Worm (Caenorhabditis elegans) whole organism, young adult: ENCODE data around the gene aat-7.
A peak's percentile ranks its signal among the peaks of the same experiment; 100 is the strongest.

Experiments
- B0035.1 ChIP-seq: sonication (generic microtip); optimal IDR thresholded peaks from 2 replicates; lab custom pipeline; 2016; ENCODE audit warnings: missing genetic modification characterization, mild to moderate bottlenecking, missing compliant biosample characterization, missing genotype, missing genetic modification reagents
- B0261.1 ChIP-seq: sonication (generic microtip); optimal IDR thresholded peaks from 2 replicates; lab custom pipeline; 2016; ENCODE audit warnings: mild to moderate bottlenecking, missing genetic modification characterization, moderate library complexity, missing compliant biosample characterization
- B0336.3 ChIP-seq: fragments of 200-800 bp; sonication (Bioruptor generic); IDR thresholded peaks from 2 replicates; pipeline ENCODE4 v1.3.6; 2022; ENCODE audit warnings: missing genetic modification characterization, missing compliant biosample characterization
- C06A6.2 ChIP-seq: fragments of 200-800 bp; sonication (Bioruptor generic); conservative IDR thresholded peaks from 2 replicates; pipeline ENCODE4 v1.3.6; 2022; ENCODE audit warnings: missing genetic modification characterization, missing compliant biosample characterization
- F33H1.4 ChIP-seq: fragments of 200-800 bp; sonication (Bioruptor generic); IDR thresholded peaks from 2 replicates; pipeline ENCODE4 v1.3.6; 2022; ENCODE audit warnings: missing genetic modification reagents, missing genetic modification characterization, missing compliant biosample characterization
- F49E8.2 ChIP-seq: sonication (generic microtip); optimal IDR thresholded peaks from 3 replicates; lab custom pipeline; 2017; ENCODE audit warnings: missing genetic modification characterization, mild to moderate bottlenecking, missing compliant biosample characterization, antibody characterized with exemption, moderate library complexity; ENCODE audit not compliant: insufficient read depth
- K11D2.4 ChIP-seq: fragments of 200-800 bp; sonication (Bioruptor generic); IDR thresholded peaks from 2 replicates; pipeline ENCODE4 v1.3.6; 2022; ENCODE audit warnings: missing genetic modification reagents, missing genetic modification characterization, missing compliant biosample characterization
- K12H6.12 ChIP-seq: fragments of 200-800 bp; sonication (Bioruptor generic); optimal IDR thresholded peaks from 2 replicates; lab custom pipeline; 2018; ENCODE audit warnings: mild to moderate bottlenecking, missing genetic modification characterization, missing compliant biosample characterization
- Y56A3A.18 ChIP-seq: fragments of 200-800 bp; sonication (Bioruptor generic); IDR thresholded peaks from 2 replicates; pipeline ENCODE4 v1.3.6; 2022; ENCODE audit warnings: missing genetic modification reagents, missing genetic modification characterization, missing compliant biosample characterization
- Y67H2A.10 ChIP-seq: fragments of 200-800 bp; sonication (Bioruptor generic); conservative IDR thresholded peaks from 2 replicates; pipeline ENCODE4 v1.3.6; 2022; ENCODE audit warnings: missing genetic modification reagents, missing genetic modification characterization, missing compliant biosample characterization
- atf-7 ChIP-seq: sonication (generic microtip); optimal IDR thresholded peaks from 2 replicates; lab custom pipeline; 2017; ENCODE audit warnings: mild to moderate bottlenecking, missing genetic modification characterization, missing compliant biosample characterization
- bed-1 ChIP-seq: fragments of 200-800 bp; sonication (Bioruptor generic); IDR thresholded peaks from 2 replicates; pipeline ENCODE4 v1.3.6; 2022; ENCODE audit warnings: missing genetic modification reagents, missing genetic modification characterization, missing compliant biosample characterization
- ceh-91 ChIP-seq: fragments of 200-800 bp; sonication (Bioruptor generic); IDR thresholded peaks from 2 replicates; pipeline ENCODE4 v1.3.6; 2022; ENCODE audit warnings: missing genetic modification reagents, missing genetic modification characterization, missing compliant biosample characterization
- dox-1 ChIP-seq: fragments of 200-800 bp; sonication (Bioruptor generic); IDR thresholded peaks from 2 replicates; pipeline ENCODE4 v1.3.6; 2022; ENCODE audit warnings: missing genetic modification reagents, missing genetic modification characterization, missing compliant biosample characterization
- dpff-1 ChIP-seq: sonication (generic microtip); optimal IDR thresholded peaks from 2 replicates; lab custom pipeline; 2017; ENCODE audit warnings: mild to moderate bottlenecking, missing genetic modification characterization, missing compliant biosample characterization
- ekl-4 ChIP-seq: fragments of 200-800 bp; sonication (Bioruptor generic); IDR thresholded peaks from 2 replicates; pipeline ENCODE4 v1.3.6; 2022; ENCODE audit warnings: missing genetic modification reagents, missing genetic modification characterization, missing compliant biosample characterization
- fkh-3 ChIP-seq: sonication (generic microtip); optimal IDR thresholded peaks from 2 replicates; lab custom pipeline; 2016; ENCODE audit warnings: mild to moderate bottlenecking, missing genetic modification characterization, missing compliant biosample characterization
- him-1 ChIP-seq: sonication (generic microtip); optimal IDR thresholded peaks from 2 replicates; lab custom pipeline; 2016; ENCODE audit warnings: missing genotype, missing genetic modification reagents, missing genetic modification characterization, missing compliant biosample characterization
- hlh-12 ChIP-seq: sonication (generic microtip); optimal IDR thresholded peaks from 2 replicates; lab custom pipeline; 2016; ENCODE audit warnings: missing genetic modification characterization, missing compliant biosample characterization
- hmg-20 ChIP-seq: fragments of 200-800 bp; sonication (Bioruptor generic); IDR thresholded peaks from 2 replicates; pipeline ENCODE4 v1.3.6; 2022; ENCODE audit warnings: missing genetic modification reagents, missing genetic modification characterization, missing compliant biosample characterization
- madf-3 ChIP-seq: fragments of 200-800 bp; sonication (Bioruptor generic); IDR thresholded peaks from 2 replicates; pipeline ENCODE4 v1.3.6; 2022; ENCODE audit warnings: missing genetic modification reagents, missing genetic modification characterization, missing compliant biosample characterization
- madf-8 ChIP-seq: fragments of 200-800 bp; sonication (Bioruptor generic); conservative IDR thresholded peaks from 2 replicates; pipeline ENCODE4 v1.3.6; 2022; ENCODE audit warnings: missing genetic modification reagents, missing genetic modification characterization, missing compliant biosample characterization
- nhr-90 ChIP-seq: sonication (generic microtip); optimal IDR thresholded peaks from 2 replicates; lab custom pipeline; 2016; ENCODE audit warnings: missing genotype, mild to moderate bottlenecking, missing genetic modification characterization, missing compliant biosample characterization
- rec-8 ChIP-seq, 2 experiments: sonication (generic microtip); optimal IDR thresholded peaks; 2 replicates each; lab custom pipeline; 2016; ENCODE audit warnings: mild to moderate bottlenecking in 2 of 2, missing genetic modification characterization in 2 of 2, missing genetic modification reagents in 2 of 2, missing genotype in 2 of 2, missing biosample characterization in 1 of 2, missing compliant biosample characterization in 1 of 2, moderate library complexity in 1 of 2
- rpc-1 ChIP-seq, 2 experiments: fragments of 150-350 bp in 1 of 2; sonication (generic microtip) in 1 of 2; optimal IDR thresholded peaks; 2 replicates each; lab custom pipeline; 2014 to 2018; ENCODE audit warnings: missing biosample characterization in 1 of 2, missing genetic modification characterization in 1 of 2, missing genetic modification reagents in 1 of 2, missing genotype in 1 of 2
- snpc-1.1 ChIP-seq: sonication (generic microtip); optimal IDR thresholded peaks from 2 replicates; lab custom pipeline; 2017; ENCODE audit warnings: missing genetic modification characterization, mild to moderate bottlenecking, missing compliant biosample characterization, antibody characterized with exemption, moderate library complexity, missing genotype, missing genetic modification reagents; ENCODE audit not compliant: insufficient read depth
- somi-1 ChIP-seq: fragments of 200-800 bp; sonication (Bioruptor generic); optimal IDR thresholded peaks from 2 replicates; lab custom pipeline; 2018; ENCODE audit warnings: mild to moderate bottlenecking, missing genetic modification characterization, missing compliant biosample characterization
- tlf-1 ChIP-seq: fragments of 200-800 bp; sonication (Bioruptor generic); optimal IDR thresholded peaks from 2 replicates; lab custom pipeline; 2018; ENCODE audit warnings: mild to moderate bottlenecking, missing genetic modification characterization, missing compliant biosample characterization
- zim-3 ChIP-seq: sonication (generic microtip); optimal IDR thresholded peaks from 2 replicates; lab custom pipeline; 2017; ENCODE audit warnings: mild to moderate bottlenecking, missing genetic modification characterization, moderate library complexity, missing compliant biosample characterization
- ztf-3 ChIP-seq: fragments of 200-800 bp; sonication (Bioruptor generic); optimal IDR thresholded peaks from 2 replicates; lab custom pipeline; 2018; ENCODE audit warnings: mild to moderate bottlenecking, missing genetic modification characterization, missing compliant biosample characterization

aat-7 gene

DNA sequence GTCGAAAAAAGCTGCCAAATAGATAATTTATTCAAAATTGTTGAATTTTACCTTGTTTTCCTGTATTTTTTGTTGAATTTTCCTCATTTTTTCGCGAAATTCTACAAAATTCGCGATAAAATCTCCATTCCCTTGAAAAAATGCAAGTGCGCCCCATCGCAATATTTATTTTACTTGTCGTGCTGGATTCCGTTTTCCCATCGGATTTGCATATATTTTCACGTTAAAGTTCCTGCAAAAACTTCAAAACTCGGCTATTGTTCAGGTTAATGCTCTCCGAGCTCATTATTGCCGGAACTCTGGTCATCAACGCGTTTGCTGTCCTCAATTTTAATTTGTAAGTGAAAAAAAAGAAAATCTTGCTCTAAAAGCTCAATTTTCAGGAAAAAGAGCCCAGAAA lies 16.4 kb downstream of the aat-7 start, which contains the start of the genes Y51H7C.41 and cogc-4 (continued):
- TF ChIP-seq F49E8.2 (tag; lab: Kevin White, UChicago): peak; percentile 42
- 0 out of 2 replicates have a peak, but pooled peaks have one; percentile 49 for TF ChIP-seq madf-3 (GFP tag; lab: Robert Waterston, UW)
- TF ChIP-seq rpc-1 (optimal IDR thresholded peaks at IDR 0.05; lab: Kevin White, UChicago): no peak
- TF ChIP-seq rpc-1 (tag; optimal IDR thresholded peaks at IDR 0.05; lab: Kevin White, UChicago): no peak
- TF ChIP-seq dox-1 (GFP tag; lab: Robert Waterston, UW): no peak
- no peak for TF ChIP-seq tlf-1 (GFP tag; lab: Kevin White, UChicago)

DNA sequence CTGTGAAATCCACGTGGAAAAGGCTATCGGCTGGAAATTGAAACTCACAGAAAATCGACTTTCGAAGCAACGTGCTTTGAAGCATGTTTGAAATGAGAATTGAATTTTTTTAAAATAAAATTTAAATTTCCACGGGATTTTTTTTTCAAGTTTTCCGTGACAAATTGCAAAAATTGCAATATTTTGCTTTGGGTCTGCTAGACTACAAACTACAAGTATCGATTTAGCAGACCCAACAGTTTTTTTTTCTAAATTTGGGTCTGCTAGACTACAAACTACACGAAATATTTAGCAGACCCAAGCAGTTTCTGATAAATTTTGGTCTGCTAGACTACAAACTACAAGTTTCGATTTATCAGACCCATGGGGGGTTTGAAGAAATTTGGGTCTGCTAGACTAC lies 24.7 kb downstream of the aat-7 start, which contains the start of gene Y51H7C.9:
TSS of gene Y51H7C.9 (minus strand) at position 101 of the 400 bp plus-strand sequence.
- no peak for TF ChIP-seq madf-8
- TF ChIP-seq K11D2.4: no peak
- TF ChIP-seq C06A6.2 (GFP tag; lab: Robert Waterston, UW): no peak
- no peak for TF ChIP-seq somi-1 (GFP tag; lab: Kevin White, UChicago)
- no peak for TF ChIP-seq hlh-12
- no peak for TF ChIP-seq B0261.1 (tag; lab: Kevin White, UChicago)
- TF ChIP-seq B0035.1 (tag; lab: Kevin White, UChicago): no peak
- no peak for TF ChIP-seq ztf-3 (GFP tag; lab: Kevin White, UChicago)
- no peak for TF ChIP-seq F33H1.4 (GFP tag; lab: Robert Waterston, UW)
- TF ChIP-seq madf-3 (GFP tag; lab: Robert Waterston, UW): no peak
- TF ChIP-seq atf-7 (tag; lab: Kevin White, UChicago): no peak
- no peak for TF ChIP-seq Y56A3A.18
- TF ChIP-seq him-1 (tag; lab: Kevin White, UChicago): no peak

DNA sequence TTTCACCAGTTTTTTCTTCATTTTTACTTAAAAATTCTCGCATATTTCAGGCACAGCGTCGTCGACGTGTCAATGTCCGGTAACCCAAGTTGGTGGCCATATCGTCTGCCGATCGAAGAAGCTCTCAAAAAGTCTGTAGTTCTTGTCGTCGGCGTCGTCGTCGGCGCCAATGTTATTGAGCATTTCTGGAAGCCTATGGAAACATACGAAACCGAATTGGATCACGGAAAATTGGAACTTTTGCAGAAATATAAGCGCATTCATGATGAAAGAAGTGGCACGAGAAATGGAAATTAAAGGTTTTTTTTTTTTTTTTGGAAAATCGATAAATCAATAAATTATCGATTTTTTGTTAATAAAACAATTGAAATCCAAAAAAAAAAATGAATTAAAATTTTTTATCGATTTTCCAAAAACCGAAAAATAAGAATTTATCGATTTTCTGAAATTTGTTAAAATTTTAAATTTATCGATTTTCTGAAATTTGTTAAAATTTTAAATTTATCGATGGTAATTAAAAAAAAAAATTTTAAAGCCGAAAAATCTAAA lies 25.8 kb downstream of the aat-7 start, which contains the start of gene alkb-1:
TSS of gene alkb-1 (plus strand) at position 51 of the 549 bp plus-strand sequence.
- TF ChIP-seq snpc-1.1 (tag; lab: Kevin White, UChicago) (no peak), zim-3 (tag; lab: Kevin White, UChicago) (no peak), dox-1 (GFP tag; lab: Robert Waterston, UW) (no peak), rec-8 (tag; optimal IDR thresholded peaks at IDR 0.05; lab: Kevin White, UChicago) (no peak), B0336.3 (GFP tag; lab: Robert Waterston, UW) (no peak), ceh-91 (GFP tag; lab: Robert Waterston, UW) (no peak), nhr-90 (tag; lab: Kevin White, UChicago) (no peak), K12H6.12 (tag; lab: Kevin White, UChicago) (no peak), dpff-1 (no peak), hmg-20 (GFP tag; lab: Robert Waterston, UW) (no peak), fkh-3 (tag; lab: Kevin White, UChicago) (no peak)

DNA sequence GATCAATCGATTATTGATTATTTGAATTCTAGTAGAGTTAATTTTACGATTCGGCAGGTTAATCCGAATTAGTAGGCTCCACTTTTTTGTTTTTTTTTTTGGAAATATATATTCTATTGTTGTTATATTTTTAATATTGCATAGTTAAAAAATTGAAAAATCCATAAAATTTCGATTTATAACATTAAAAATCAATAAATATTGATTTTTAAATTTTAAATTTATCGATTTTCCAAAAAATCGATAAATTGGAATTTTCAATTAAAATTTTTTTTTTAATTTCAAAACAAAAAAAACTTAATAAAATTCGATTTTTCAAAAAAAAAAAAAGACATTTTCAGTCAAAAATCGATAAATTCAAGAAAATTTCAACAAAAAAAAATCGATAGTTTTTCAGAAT lies 33.3 kb downstream of the aat-7 start:
- TF ChIP-seq somi-1 (GFP tag; lab: Kevin White, UChicago) (no peak), zim-3 (tag; lab: Kevin White, UChicago) (no peak), Y67H2A.10 (GFP tag; lab: Robert Waterston, UW) (no peak)

DNA sequence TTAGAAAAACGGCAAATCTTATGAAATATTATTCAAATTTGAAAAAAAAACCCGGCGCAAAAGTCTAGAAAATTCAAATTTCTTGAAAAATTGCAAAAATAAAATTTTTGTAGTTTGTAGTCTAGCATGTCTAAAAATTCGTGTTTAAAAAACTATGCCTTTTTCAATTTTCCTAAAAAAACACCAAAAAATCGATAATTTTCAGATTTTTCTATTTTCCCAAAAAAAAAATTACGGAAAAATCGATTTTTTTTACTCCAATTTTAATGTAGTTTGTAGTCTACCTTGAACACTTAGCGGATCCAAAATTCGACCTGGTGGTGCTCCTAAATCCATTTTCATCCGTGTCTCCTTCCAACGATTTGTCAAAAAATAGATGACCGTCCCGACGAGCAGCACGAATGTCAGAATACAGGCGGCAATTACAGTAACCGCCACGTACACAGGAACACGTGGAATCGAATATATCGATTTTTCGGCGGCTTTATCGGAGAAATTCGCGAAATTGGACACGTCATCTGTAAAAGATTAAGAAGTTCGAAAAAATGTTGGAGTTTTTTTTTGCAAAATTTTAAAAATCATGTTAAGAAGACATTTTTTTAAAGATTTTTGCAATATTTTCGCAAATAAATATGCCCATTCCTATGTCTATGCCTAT lies 34.3 kb downstream of the aat-7 start:
- TF ChIP-seq madf-8 (no peak), bed-1 (GFP tag; lab: Robert Waterston, UW) (no peak), ekl-4 (GFP tag; lab: Robert Waterston, UW) (no peak)
